Worm (Caenorhabditis elegans) whole organism, L1 larva: Measurements from ENCODE around the gene C47E8.11.

ENCODE experiments used
- C04F5.9 ChIP-seq: sonication (generic microtip); optimal IDR thresholded peaks from 2 replicates; lab custom pipeline; 2016; ENCODE audit warnings: missing genetic modification characterization, missing compliant biosample characterization
- C16A3.4 ChIP-seq: fragments of 150-350 bp; optimal IDR thresholded peaks from 2 replicates; lab custom pipeline; 2014; ENCODE audit warnings: missing biosample characterization, missing genetic modification characterization
- C34B4.2 ChIP-seq: sonication (generic microtip); optimal IDR thresholded peaks from 2 replicates; lab custom pipeline; 2017; ENCODE audit warnings: mild to moderate bottlenecking, missing genetic modification characterization, missing compliant biosample characterization
- aha-1 ChIP-seq: fragments of 150-350 bp; optimal IDR thresholded peaks from 2 replicates; lab custom pipeline; 2014; ENCODE audit warnings: missing biosample characterization, missing genetic modification characterization
- blmp-1 ChIP-seq: fragments of 150-350 bp; optimal IDR thresholded peaks from 2 replicates; lab custom pipeline; 2014; ENCODE audit warnings: missing biosample characterization, missing genetic modification characterization
- ceh-63 ChIP-seq: fragments of 200-800 bp; sonication (Bioruptor generic); optimal IDR thresholded peaks from 2 replicates; lab custom pipeline; 2018; ENCODE audit warnings: mild to moderate bottlenecking, missing genetic modification characterization, missing compliant biosample characterization
- ceh-8 ChIP-seq: fragments of 200-800 bp; sonication (Bioruptor generic); optimal IDR thresholded peaks from 2 replicates; lab custom pipeline; 2018; ENCODE audit warnings: mild to moderate bottlenecking, missing genetic modification characterization, moderate library complexity, missing compliant biosample characterization
- ces-1 ChIP-seq: fragments of 150-350 bp; optimal IDR thresholded peaks from 2 replicates; lab custom pipeline; 2014; ENCODE audit warnings: missing biosample characterization, missing genetic modification reagents, missing genetic modification characterization
- dpl-1 ChIP-seq, 3 experiments: fragments of 150-350 bp in 2 of 3; sonication (generic microtip) in 1 of 3; optimal IDR thresholded peaks; 2 replicates each; lab custom pipeline; 2014 to 2017; ENCODE audit warnings: missing biosample characterization in 3 of 3, missing genetic modification characterization in 3 of 3, missing genetic modification reagents in 3 of 3
- efl-3 ChIP-seq: fragments of 200-800 bp; sonication (Bioruptor generic); optimal IDR thresholded peaks from 2 replicates; lab custom pipeline; 2018; ENCODE audit warnings: mild to moderate bottlenecking, missing genetic modification characterization, missing compliant biosample characterization
- egl-13 ChIP-seq: sonication (generic microtip); optimal IDR thresholded peaks from 2 replicates; lab custom pipeline; 2016; ENCODE audit warnings: missing genotype, missing genetic modification reagents, missing genetic modification characterization, missing compliant biosample characterization
- elt-2 ChIP-seq: sonication (generic microtip); optimal IDR thresholded peaks from 2 replicates; lab custom pipeline; 2016; ENCODE audit warnings: missing genetic modification characterization, mild to moderate bottlenecking, inconsistent platforms, missing compliant biosample characterization, missing genetic modification reagents
- ets-5 ChIP-seq: fragments of 200-800 bp; sonication (Bioruptor generic); IDR thresholded peaks from 2 replicates; pipeline ENCODE4 v1.3.6; 2022; ENCODE audit warnings: missing genetic modification characterization, missing compliant biosample characterization
- fkh-8 ChIP-seq: sonication (generic microtip); optimal IDR thresholded peaks from 2 replicates; lab custom pipeline; 2016; ENCODE audit warnings: mild to moderate bottlenecking, missing genetic modification characterization, missing compliant biosample characterization
- hlh-17 ChIP-seq: fragments of 200-800 bp; sonication (Bioruptor generic); optimal IDR thresholded peaks from 2 replicates; lab custom pipeline; 2018; ENCODE audit warnings: missing genetic modification characterization, mild to moderate bottlenecking, missing compliant biosample characterization, moderate library complexity, borderline replicate concordance
- hlh-4 ChIP-seq: sonication (generic microtip); optimal IDR thresholded peaks from 2 replicates; lab custom pipeline; 2016; ENCODE audit warnings: mild to moderate bottlenecking, missing genetic modification characterization, missing compliant biosample characterization
- hpl-2 ChIP-seq: fragments of 150-350 bp; optimal IDR thresholded peaks from 2 replicates; lab custom pipeline; 2014; ENCODE audit warnings: missing biosample characterization, missing genetic modification reagents, missing genetic modification characterization
- irx-1 ChIP-seq: sonication (generic microtip); optimal IDR thresholded peaks from 2 replicates; lab custom pipeline; 2016; ENCODE audit warnings: missing genetic modification characterization, missing compliant biosample characterization
- jun-1 ChIP-seq: fragments of 150-350 bp; optimal IDR thresholded peaks from 2 replicates; lab custom pipeline; 2014; ENCODE audit warnings: missing biosample characterization, missing genetic modification reagents, missing genetic modification characterization
- lin-14 ChIP-seq: fragments of 200-800 bp; sonication (Bioruptor generic); optimal IDR thresholded peaks from 2 replicates; lab custom pipeline; 2018; ENCODE audit warnings: mild to moderate bottlenecking, missing genetic modification characterization, moderate library complexity, missing compliant biosample characterization
- lsy-2 ChIP-seq, 2 experiments: fragments of 150-350 bp; optimal IDR thresholded peaks; 2 replicates each; lab custom pipeline; 2014; ENCODE audit warnings: missing biosample characterization in 2 of 2, missing genetic modification characterization in 2 of 2
- mab-9 ChIP-seq: fragments of 200-800 bp; sonication (Bioruptor generic); IDR thresholded peaks from 2 replicates; pipeline ENCODE4 v1.3.6; 2022; ENCODE audit warnings: missing genetic modification reagents, missing genetic modification characterization, missing compliant biosample characterization
- nhr-12 ChIP-seq: sonication (generic microtip); optimal IDR thresholded peaks from 2 replicates; lab custom pipeline; 2017; ENCODE audit warnings: missing biosample characterization, missing genetic modification characterization
- nhr-28 ChIP-seq: fragments of 150-350 bp; optimal IDR thresholded peaks from 2 replicates; lab custom pipeline; 2014; ENCODE audit warnings: missing biosample characterization, missing genetic modification characterization
- nhr-77 ChIP-seq: fragments of 150-350 bp; optimal IDR thresholded peaks from 2 replicates; lab custom pipeline; 2014; ENCODE audit warnings: missing biosample characterization, missing genetic modification characterization
- nhr-90 ChIP-seq: sonication (generic microtip); optimal IDR thresholded peaks from 2 replicates; lab custom pipeline; 2016; ENCODE audit warnings: mild to moderate bottlenecking, missing genetic modification characterization, missing compliant biosample characterization; ENCODE audit not compliant: poor library complexity
- pqm-1 ChIP-seq: sonication (generic microtip); optimal IDR thresholded peaks from 3 replicates; lab custom pipeline; 2017; ENCODE audit warnings: missing biosample characterization, missing genetic modification characterization
- rnt-1 ChIP-seq: sonication (generic microtip); optimal IDR thresholded peaks from 2 replicates; lab custom pipeline; 2016; ENCODE audit warnings: mild to moderate bottlenecking, missing genetic modification characterization, moderate library complexity, missing compliant biosample characterization
- sox-4 ChIP-seq: sonication (generic microtip); optimal IDR thresholded peaks from 2 replicates; lab custom pipeline; 2016; ENCODE audit warnings: missing genetic modification characterization, missing compliant biosample characterization
- sup-37 ChIP-seq: fragments of 200-800 bp; sonication (Bioruptor generic); optimal IDR thresholded peaks from 2 replicates; lab custom pipeline; 2018; ENCODE audit warnings: mild to moderate bottlenecking, missing genetic modification characterization, missing compliant biosample characterization
- tlp-1 ChIP-seq: fragments of 150-350 bp; optimal IDR thresholded peaks from 2 replicates; lab custom pipeline; 2014; ENCODE audit warnings: missing biosample characterization, missing genetic modification characterization
- unc-130 ChIP-seq: fragments of 150-350 bp; optimal IDR thresholded peaks from 2 replicates; lab custom pipeline; 2017; ENCODE audit warnings: missing biosample characterization, missing genetic modification characterization, inconsistent platforms
- unc-62 ChIP-seq: fragments of 150-350 bp; optimal IDR thresholded peaks from 2 replicates; lab custom pipeline; 2014; ENCODE audit warnings: missing biosample characterization, missing genetic modification reagents, missing genetic modification characterization
- zag-1 ChIP-seq: fragments of 150-350 bp; optimal IDR thresholded peaks from 2 replicates; lab custom pipeline; 2014; ENCODE audit warnings: missing biosample characterization, missing genetic modification characterization
- ztf-4 ChIP-seq: fragments of 150-350 bp; optimal IDR thresholded peaks from 2 replicates; lab custom pipeline; 2014; ENCODE audit warnings: missing biosample characterization, missing genetic modification characterization

Gene C47E8.11

ce11 chrV:14660608-14661355 is 27.6 kb upstream of the C47E8.11 start, which contains the start of gene srh-17 (continued):
- TF ChIP-seq zag-1, result no peak
- no peak for TF ChIP-seq pqm-1 (tag; lab: Kevin White, UChicago)
- no peak for TF ChIP-seq dpl-1 (GFP tag; optimal IDR thresholded peaks at IDR 0.05; lab: Kevin White, UChicago)
- TF ChIP-seq nhr-12 (tag; lab: Kevin White, UChicago), result no peak
- TF ChIP-seq egl-13 (tag; lab: Kevin White, UChicago), result no peak
- no peak for TF ChIP-seq sup-37 (GFP tag; lab: Kevin White, UChicago)
- no peak for TF ChIP-seq fkh-8 (tag; lab: Kevin White, UChicago)
- no peak for TF ChIP-seq ztf-4 (tag; lab: Kevin White, UChicago)

DNA sequence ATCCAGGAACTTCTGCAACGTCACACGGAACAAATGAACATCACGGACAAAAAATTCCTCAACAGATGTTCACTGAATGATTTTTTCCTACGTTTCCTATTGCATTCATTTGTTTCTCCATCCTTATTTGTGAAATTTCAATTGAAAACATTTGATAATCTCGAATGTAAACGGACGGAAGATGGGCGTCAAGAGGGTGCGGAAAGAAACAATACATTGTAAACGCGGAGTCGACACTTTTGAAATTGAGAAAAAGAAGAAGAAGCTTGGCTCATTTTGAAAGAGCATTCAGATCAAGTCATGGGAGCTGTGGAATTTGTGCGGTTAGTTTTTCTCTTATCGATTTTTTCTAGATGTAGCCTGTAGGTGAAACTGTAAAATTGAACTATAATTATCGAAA is 25.4 kb upstream of the C47E8.11 start, which contains the start of gene C47E8.9:
TSS of gene C47E8.9 (plus strand) at position 301 of the 400 bp plus-strand sequence.
- TF ChIP-seq hpl-2 (GFP tag; lab: Kevin White, UChicago) (no peak), ceh-8 (no peak), hlh-4 (tag; lab: Kevin White, UChicago) (no peak), unc-62 (no peak), mab-9 (GFP tag; lab: Robert Waterston, UW) (no peak), lsy-2 (tag; optimal IDR thresholded peaks at IDR 0.05; lab: Kevin White, UChicago) (no peak), nhr-90 (tag; lab: Kevin White, UChicago) (no peak), ets-5 (no peak), egl-13 (tag; lab: Kevin White, UChicago) (no peak), blmp-1 (no peak), sox-4 (tag; lab: Kevin White, UChicago) (no peak), lin-14 (no peak), jun-1 (tag; lab: Kevin White, UChicago) (no peak)

ce11 chrV:14665728-14666127 is 22.7 kb upstream of the C47E8.11 start, which contains the start of gene C47E8.1:
Gene C47E8.1 (plus strand): TSS chrV:14666028.
- no peak for TF ChIP-seq elt-2 (tag; lab: Kevin White, UChicago)
- TF ChIP-seq ces-1 (GFP tag; lab: Kevin White, UChicago), result no peak
- TF ChIP-seq ceh-63 (GFP tag; lab: Kevin White, UChicago), result no peak

- TF ChIP-seq C34B4.2 (tag; lab: Kevin White, UChicago), result no peak
- TF ChIP-seq hlh-17, result no peak
- TF ChIP-seq nhr-28 (tag; lab: Kevin White, UChicago), result no peak
- no peak for TF ChIP-seq sup-37 (GFP tag; lab: Kevin White, UChicago)
Observed at ce11 chrV:14678298-14678697, 10.1 kb upstream of the C47E8.11 start.

- TF ChIP-seq tlp-1 (tag; lab: Kevin White, UChicago) (no peak), irx-1 (no peak), hlh-17 (no peak), C04F5.9 (tag; lab: Kevin White, UChicago) (no peak), blmp-1 (no peak), nhr-77 (no peak), rnt-1 (no peak), mab-9 (GFP tag; lab: Robert Waterston, UW) (no peak), efl-3 (GFP tag; lab: Kevin White, UChicago) (no peak), aha-1 (no peak), C16A3.4 (no peak), unc-130 (no peak), zag-1 (no peak)
Observed at ce11 chrV:14680014-14680413, 8.4 kb upstream of the C47E8.11 start, which contains the start of gene C47E8.3. Gene C47E8.3 (plus strand): TSS chrV:14680314.
